Fruit fly (Drosophila melanogaster): Measurements from ENCODE around the gene CG10561.

dm6 chr2L:19137494-19138360, 23.5 kb downstream of the CG10561 start:
- TF ChIP-seq CG33557 (GFP tag; optimal IDR thresholded peaks at IDR 0.05) (no peak), CG1529 (GFP tag; optimal IDR thresholded peaks at IDR 0.05) (no peak), mam (GFP tag; optimal IDR thresholded peaks at IDR 0.05) (no peak), Asciz (GFP tag; optimal IDR thresholded peaks at IDR 0.05) (no peak), CG15514 (GFP tag; optimal IDR thresholded peaks at IDR 0.05) (no peak), ac (GFP tag; optimal IDR thresholded peaks at IDR 0.05) (no peak), phol (tag; optimal IDR thresholded peaks at IDR 0.05) (no peak)

Data from whole organism, embryonic.